Worm (Caenorhabditis elegans) whole organism, L4/young adult: ENCODE data around the gene sid-3.

Experiments
- W03F9.2 ChIP-seq: fragments of 150-350 bp; optimal IDR thresholded peaks from 2 replicates; lab custom pipeline; 2014; ENCODE audit warnings: missing biosample characterization, missing genetic modification characterization
- dao-5 ChIP-seq: sonication (generic microtip); optimal IDR thresholded peaks from 2 replicates; lab custom pipeline; 2016; ENCODE audit warnings: missing genotype, missing genetic modification characterization, moderate library complexity, missing compliant biosample characterization
- him-1 ChIP-seq: sonication (generic microtip); optimal IDR thresholded peaks from 2 replicates; lab custom pipeline; 2016; ENCODE audit warnings: missing genotype, missing genetic modification reagents, missing genetic modification characterization, missing compliant biosample characterization

DNA sequence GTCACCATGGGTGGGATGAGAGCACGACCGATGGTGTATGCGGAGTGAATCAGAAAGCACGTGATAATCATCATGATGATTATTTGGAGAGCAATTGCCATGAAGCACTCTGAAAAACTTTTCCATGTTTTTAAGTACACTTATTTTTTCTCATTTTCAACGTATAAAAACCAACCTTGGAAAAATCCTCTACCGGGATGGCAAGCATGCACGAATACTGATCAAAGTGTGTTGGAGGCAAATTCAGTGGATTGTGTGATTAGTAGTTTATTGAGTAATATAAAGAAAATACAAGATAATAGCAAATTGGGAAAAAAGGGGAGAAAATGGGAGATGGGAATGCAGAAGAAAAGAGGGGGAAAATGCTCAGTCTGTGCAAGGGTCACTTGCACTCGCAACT lies 51.3 kb downstream of the sid-3 start, which contains the start of gene T25G12.11:
- TF ChIP-seq him-1 (no peak), dao-5 (no peak), W03F9.2 (tag; lab: Kevin White, UChicago) (no peak)
